Worm (Caenorhabditis elegans) whole organism, young adult: ENCODE data around the gene Y116A8C.38.
A peak's percentile ranks its signal among the peaks of the same experiment; 100 is the strongest.

Source experiments
- B0336.3 ChIP-seq: fragments of 200-800 bp; sonication (Bioruptor generic); IDR thresholded peaks from 2 replicates; pipeline ENCODE4 v1.3.6; 2022; ENCODE audit warnings: missing genetic modification characterization, missing compliant biosample characterization
- F10E7.11 ChIP-seq: sonication (generic microtip); optimal IDR thresholded peaks from 2 replicates; lab custom pipeline; 2017; ENCODE audit warnings: mild to moderate bottlenecking, missing genetic modification characterization, moderate library complexity, missing compliant biosample characterization
- Y67H2A.10 ChIP-seq: fragments of 200-800 bp; sonication (Bioruptor generic); conservative IDR thresholded peaks from 2 replicates; pipeline ENCODE4 v1.3.6; 2022; ENCODE audit warnings: missing genetic modification reagents, missing genetic modification characterization, missing compliant biosample characterization
- ama-1 ChIP-seq, 3 experiments: fragments of 150-350 bp in 1 of 3; sonication (generic microtip) in 2 of 3; optimal IDR thresholded peaks; 2 replicates each; lab custom pipeline; 2014 to 2018; ENCODE audit warnings: missing biosample characterization in 2 of 3, missing genetic modification characterization in 2 of 3, missing genetic modification reagents in 2 of 3
- ceh-100 ChIP-seq: fragments of 200-800 bp; sonication (Bioruptor generic); IDR thresholded peaks from 2 replicates; pipeline ENCODE4 v1.3.6; 2022; ENCODE audit warnings: missing genetic modification reagents, missing genetic modification characterization, missing compliant biosample characterization
- ceh-91 ChIP-seq: fragments of 200-800 bp; sonication (Bioruptor generic); IDR thresholded peaks from 2 replicates; pipeline ENCODE4 v1.3.6; 2022; ENCODE audit warnings: missing genetic modification reagents, missing genetic modification characterization, missing compliant biosample characterization
- chd-7 ChIP-seq: sonication (generic microtip); optimal IDR thresholded peaks from 2 replicates; lab custom pipeline; 2016; ENCODE audit warnings: mild to moderate bottlenecking, missing genetic modification characterization, moderate library complexity, missing compliant biosample characterization
- efl-1 ChIP-seq: fragments of 150-350 bp; optimal IDR thresholded peaks from 2 replicates; lab custom pipeline; 2014; ENCODE audit warnings: missing biosample characterization, missing genetic modification reagents, missing genetic modification characterization
- let-526 ChIP-seq: fragments of 200-800 bp; sonication (Bioruptor generic); IDR thresholded peaks from 2 replicates; pipeline ENCODE4 v1.3.6; 2022; ENCODE audit warnings: missing genetic modification reagents, missing genetic modification characterization, missing compliant biosample characterization
- lin-35 ChIP-seq, 3 experiments: fragments of 150-350 bp in 2 of 3; sonication (generic microtip) in 1 of 3; optimal IDR thresholded peaks; 2 replicates each; lab custom pipeline; 2014 to 2018; ENCODE audit warnings: missing biosample characterization in 3 of 3, missing genetic modification characterization in 3 of 3, missing genetic modification reagents in 3 of 3
- pha-4 ChIP-seq: fragments of 150-350 bp; sonication (generic microtip); optimal IDR thresholded peaks from 2 replicates; lab custom pipeline; 2014; ENCODE audit warnings: missing biosample characterization, missing genetic modification reagents, missing genetic modification characterization
- sptf-2 ChIP-seq: fragments of 200-800 bp; sonication (Bioruptor generic); optimal IDR thresholded peaks from 2 replicates; lab custom pipeline; 2018; ENCODE audit warnings: mild to moderate bottlenecking, missing genetic modification characterization, missing compliant biosample characterization
- ztf-18 ChIP-seq: sonication (generic microtip); optimal IDR thresholded peaks from 2 replicates; lab custom pipeline; 2016; ENCODE audit warnings: missing genotype, mild to moderate bottlenecking, missing genetic modification characterization, missing compliant biosample characterization

DNA sequence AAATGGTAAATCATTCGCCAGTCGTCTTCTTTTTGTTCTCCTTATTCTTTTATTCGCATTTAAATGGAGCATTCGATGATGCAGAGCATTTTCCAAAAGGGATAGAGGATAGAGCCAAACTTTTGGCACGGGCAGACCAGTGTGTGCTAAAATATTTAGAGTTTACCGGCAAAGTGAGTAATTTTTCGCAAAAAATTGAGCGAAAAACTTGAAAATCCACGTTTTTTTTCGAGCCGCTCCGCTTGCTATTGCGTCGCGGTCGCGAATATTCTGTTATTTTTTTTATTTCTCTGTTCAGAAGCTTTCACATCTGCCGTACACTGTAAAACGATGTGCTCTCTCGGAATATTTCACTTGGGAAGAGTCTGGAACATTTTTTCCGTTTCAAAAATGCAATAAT, 42.5 kb upstream of the Y116A8C.38 start, which contains the start of gene Y116A8C.43:
- TF ChIP-seq ceh-100 (GFP tag; lab: Robert Waterston, UW) (peak; percentile 26), F10E7.11 (tag; lab: Kevin White, UChicago) (peak; percentile 5), pha-4 (tag; lab: Kevin White, UChicago) (no peak), ama-1 (optimal IDR thresholded peaks at IDR 0.05; lab: Kevin White, UChicago) (no peak), ama-1 (GFP tag; optimal IDR thresholded peaks at IDR 0.05; lab: Kevin White, UChicago) (no peak), lin-35 (GFP tag; optimal IDR thresholded peaks at IDR 0.05; lab: Kevin White, UChicago) (no peak), ztf-18 (peak; percentile 26), efl-1 (GFP tag; lab: Kevin White, UChicago) (no peak), B0336.3 (GFP tag; lab: Robert Waterston, UW) (peak; percentile 68; the same call in 1 of the 2 replicates), sptf-2 (GFP tag; lab: Kevin White, UChicago) (no peak), let-526 (GFP tag; lab: Robert Waterston, UW) (no peak), ceh-91 (GFP tag; lab: Robert Waterston, UW) (no peak), chd-7 (tag; lab: Kevin White, UChicago) (no peak), Y67H2A.10 (GFP tag; lab: Robert Waterston, UW) (no peak)
